Worm (Caenorhabditis elegans) whole organism, young adult: Measurements from ENCODE around the gene F22E12.1.

Source experiments
- F55B11.4 ChIP-seq: sonication (generic microtip); optimal IDR thresholded peaks from 2 replicates; lab custom pipeline; 2016; ENCODE audit warnings: missing compliant biosample characterization, missing genetic modification characterization, borderline replicate concordance; ENCODE audit not compliant: insufficient read depth
- F57A8.1 ChIP-seq: fragments of 200-800 bp; sonication (Bioruptor generic); optimal IDR thresholded peaks from 2 replicates; lab custom pipeline; 2018; ENCODE audit warnings: mild to moderate bottlenecking, missing genetic modification characterization, moderate library complexity, missing compliant biosample characterization
- F57C9.4 ChIP-seq: sonication (generic microtip); optimal IDR thresholded peaks from 2 replicates; lab custom pipeline; 2017; ENCODE audit warnings: mild to moderate bottlenecking, missing genetic modification characterization, missing compliant biosample characterization
- T07F8.4 ChIP-seq: sonication (generic microtip); optimal IDR thresholded peaks from 2 replicates; lab custom pipeline; 2016; ENCODE audit warnings: mild to moderate bottlenecking, missing genetic modification characterization, moderate library complexity, missing compliant biosample characterization
- T26A5.8 ChIP-seq: sonication (generic microtip); optimal IDR thresholded peaks from 2 replicates; lab custom pipeline; 2016; ENCODE audit warnings: missing genetic modification characterization, missing compliant biosample characterization
- Y56A3A.18 ChIP-seq: fragments of 200-800 bp; sonication (Bioruptor generic); IDR thresholded peaks from 2 replicates; pipeline ENCODE4 v1.3.6; 2022; ENCODE audit warnings: missing genetic modification reagents, missing genetic modification characterization, missing compliant biosample characterization
- Y79H2A.3 ChIP-seq: fragments of 200-800 bp; sonication (Bioruptor generic); conservative IDR thresholded peaks from 2 replicates; pipeline ENCODE4 v1.3.6; 2022; ENCODE audit warnings: missing genetic modification reagents, missing genetic modification characterization, missing compliant biosample characterization
- ama-1 ChIP-seq, 3 experiments: fragments of 150-350 bp in 1 of 3; sonication (generic microtip) in 2 of 3; optimal IDR thresholded peaks; 2 replicates each; lab custom pipeline; 2014 to 2018; ENCODE audit warnings: missing biosample characterization in 2 of 3, missing genetic modification characterization in 2 of 3, missing genetic modification reagents in 2 of 3
- atf-7 ChIP-seq: sonication (generic microtip); optimal IDR thresholded peaks from 2 replicates; lab custom pipeline; 2017; ENCODE audit warnings: mild to moderate bottlenecking, missing genetic modification characterization, missing compliant biosample characterization
- athp-1 ChIP-seq: sonication (generic microtip); optimal IDR thresholded peaks from 2 replicates; lab custom pipeline; 2017; ENCODE audit warnings: mild to moderate bottlenecking, missing genetic modification characterization, missing compliant biosample characterization
- attf-3 ChIP-seq: fragments of 200-800 bp; sonication (Bioruptor generic); conservative IDR thresholded peaks from 2 replicates; pipeline ENCODE4 v1.3.6; 2022; ENCODE audit warnings: missing genetic modification reagents, missing genetic modification characterization, missing compliant biosample characterization
- bed-1 ChIP-seq: fragments of 200-800 bp; sonication (Bioruptor generic); IDR thresholded peaks from 2 replicates; pipeline ENCODE4 v1.3.6; 2022; ENCODE audit warnings: missing genetic modification reagents, missing genetic modification characterization, missing compliant biosample characterization
- ccch-3 ChIP-seq: fragments of 200-800 bp; sonication (Bioruptor generic); optimal IDR thresholded peaks from 2 replicates; lab custom pipeline; 2018; ENCODE audit warnings: mild to moderate bottlenecking, missing genetic modification characterization, missing compliant biosample characterization
- cebp-1 ChIP-seq, 2 experiments: fragments of 200-800 bp in 1 of 2; sonication (Bioruptor generic) in 1 of 2; sonication (generic microtip) in 1 of 2; IDR thresholded peaks in 1 of 2; optimal IDR thresholded peaks in 1 of 2; 2 replicates each; pipeline versions ENCODE4 v1.3.6 to Lab custom; 2017 to 2022; ENCODE audit warnings: missing compliant biosample characterization in 2 of 2, missing genetic modification characterization in 2 of 2, mild to moderate bottlenecking in 1 of 2, missing genetic modification reagents in 1 of 2, moderate library complexity in 1 of 2
- ceh-27 ChIP-seq: fragments of 200-800 bp; sonication (Bioruptor generic); optimal IDR thresholded peaks from 2 replicates; lab custom pipeline; 2018; ENCODE audit warnings: mild to moderate bottlenecking, missing genetic modification characterization, moderate library complexity, missing compliant biosample characterization
- ceh-79 ChIP-seq: sonication (generic microtip); optimal IDR thresholded peaks from 2 replicates; lab custom pipeline; 2017; ENCODE audit warnings: mild to moderate bottlenecking, missing genetic modification characterization, missing compliant biosample characterization
- dpff-1 ChIP-seq: sonication (generic microtip); optimal IDR thresholded peaks from 2 replicates; lab custom pipeline; 2017; ENCODE audit warnings: mild to moderate bottlenecking, missing genetic modification characterization, missing compliant biosample characterization
- dpl-1 ChIP-seq: fragments of 150-350 bp; optimal IDR thresholded peaks from 2 replicates; lab custom pipeline; 2014; ENCODE audit warnings: missing biosample characterization, missing genetic modification reagents, missing genetic modification characterization
- egl-18 ChIP-seq: fragments of 200-800 bp; sonication (Bioruptor generic); IDR thresholded peaks from 2 replicates; pipeline ENCODE4 v1.3.6; 2022; ENCODE audit warnings: missing genetic modification reagents, missing genetic modification characterization, missing compliant biosample characterization
- ets-4 ChIP-seq: fragments of 200-800 bp; sonication (Bioruptor generic); optimal IDR thresholded peaks from 2 replicates; lab custom pipeline; 2018; ENCODE audit warnings: mild to moderate bottlenecking, missing genetic modification characterization, missing compliant biosample characterization
- hlh-12 ChIP-seq: sonication (generic microtip); optimal IDR thresholded peaks from 2 replicates; lab custom pipeline; 2016; ENCODE audit warnings: missing genetic modification characterization, missing compliant biosample characterization
- hlh-26 ChIP-seq: fragments of 200-800 bp; sonication (Bioruptor generic); conservative IDR thresholded peaks from 2 replicates; pipeline ENCODE4 v1.3.6; 2022; ENCODE audit warnings: missing genetic modification reagents, missing genetic modification characterization, missing compliant biosample characterization
- hmg-1.2 ChIP-seq: fragments of 200-800 bp; sonication (Bioruptor generic); IDR thresholded peaks from 2 replicates; pipeline ENCODE4 v1.3.6; 2022; ENCODE audit warnings: missing genetic modification reagents, missing genetic modification characterization, missing compliant biosample characterization
- hrde-1 ChIP-seq: sonication (generic microtip); optimal IDR thresholded peaks from 2 replicates; lab custom pipeline; 2016; ENCODE audit warnings: missing genetic modification characterization, mild to moderate bottlenecking, missing compliant biosample characterization, moderate library complexity, missing genotype, missing genetic modification reagents, borderline replicate concordance
- lin-26 ChIP-seq: fragments of 200-800 bp; sonication (Bioruptor generic); IDR thresholded peaks from 2 replicates; pipeline ENCODE4 v1.3.6; 2022; ENCODE audit warnings: missing genetic modification reagents, missing genetic modification characterization, missing compliant biosample characterization
- lin-35 ChIP-seq, 3 experiments: fragments of 150-350 bp in 2 of 3; sonication (generic microtip) in 1 of 3; optimal IDR thresholded peaks; 2 replicates each; lab custom pipeline; 2014 to 2018; ENCODE audit warnings: missing biosample characterization in 3 of 3, missing genetic modification characterization in 3 of 3, missing genetic modification reagents in 3 of 3
- lin-40 ChIP-seq: sonication (generic microtip); optimal IDR thresholded peaks from 2 replicates; lab custom pipeline; 2016; ENCODE audit warnings: missing genetic modification characterization, mild to moderate bottlenecking, missing compliant biosample characterization, missing genotype, missing genetic modification reagents
- lir-1 ChIP-seq: fragments of 200-800 bp; sonication (Bioruptor generic); conservative IDR thresholded peaks from 2 replicates; pipeline ENCODE4 v1.3.6; 2022; ENCODE audit warnings: missing genetic modification reagents, missing genetic modification characterization, missing compliant biosample characterization
- nfya-2 ChIP-seq: fragments of 200-800 bp; sonication (Bioruptor generic); IDR thresholded peaks from 2 replicates; pipeline ENCODE4 v1.3.6; 2022; ENCODE audit warnings: missing genetic modification reagents, missing genetic modification characterization, missing compliant biosample characterization
- pha-4 ChIP-seq: fragments of 150-350 bp; sonication (generic microtip); optimal IDR thresholded peaks from 2 replicates; lab custom pipeline; 2014; ENCODE audit warnings: missing biosample characterization, missing genetic modification reagents, missing genetic modification characterization
- rec-8 ChIP-seq, 2 experiments: sonication (generic microtip); optimal IDR thresholded peaks; 2 replicates each; lab custom pipeline; 2016; ENCODE audit warnings: mild to moderate bottlenecking in 2 of 2, missing genetic modification characterization in 2 of 2, missing genetic modification reagents in 2 of 2, missing genotype in 2 of 2, missing biosample characterization in 1 of 2, missing compliant biosample characterization in 1 of 2, moderate library complexity in 1 of 2
- sdz-38 ChIP-seq: sonication (generic microtip); optimal IDR thresholded peaks from 2 replicates; lab custom pipeline; 2016; ENCODE audit warnings: missing genotype, missing genetic modification characterization, missing compliant biosample characterization
- snpc-1.1 ChIP-seq: sonication (generic microtip); optimal IDR thresholded peaks from 2 replicates; lab custom pipeline; 2017; ENCODE audit warnings: missing genetic modification characterization, mild to moderate bottlenecking, missing compliant biosample characterization, antibody characterized with exemption, moderate library complexity, missing genotype, missing genetic modification reagents; ENCODE audit not compliant: insufficient read depth
- snpc-1.3 ChIP-seq: sonication (generic microtip); optimal IDR thresholded peaks from 2 replicates; lab custom pipeline; 2017; ENCODE audit warnings: missing genetic modification characterization, mild to moderate bottlenecking, missing compliant biosample characterization, antibody characterized with exemption, moderate library complexity, missing genotype, missing genetic modification reagents; ENCODE audit not compliant: insufficient read depth
- snpc-4 ChIP-seq, 5 experiments: fragments of 150-350 bp in 1 of 5; sonication (generic microtip) in 4 of 5; optimal IDR thresholded peaks; 2 replicates each; lab custom pipeline; 2014 to 2018; ENCODE audit warnings: missing genetic modification characterization in 5 of 5, missing biosample characterization in 3 of 5, antibody characterized with exemption in 2 of 5, mild to moderate bottlenecking in 2 of 5, missing compliant biosample characterization in 2 of 5, missing genotype in 2 of 5, moderate library complexity in 2 of 5, missing genetic modification reagents in 1 of 5
- tlf-1 ChIP-seq: fragments of 200-800 bp; sonication (Bioruptor generic); optimal IDR thresholded peaks from 2 replicates; lab custom pipeline; 2018; ENCODE audit warnings: mild to moderate bottlenecking, missing genetic modification characterization, missing compliant biosample characterization
- unc-62 ChIP-seq: fragments of 150-350 bp; optimal IDR thresholded peaks from 2 replicates; lab custom pipeline; 2014; ENCODE audit warnings: missing biosample characterization, missing genetic modification reagents, missing genetic modification characterization
- ztf-25 ChIP-seq: fragments of 200-800 bp; sonication (Bioruptor generic); IDR thresholded peaks from 2 replicates; pipeline ENCODE4 v1.3.6; 2022; ENCODE audit warnings: missing genetic modification reagents, missing genetic modification characterization, missing compliant biosample characterization
- ztf-26 ChIP-seq: sonication (generic microtip); optimal IDR thresholded peaks from 2 replicates; lab custom pipeline; 2017; ENCODE audit warnings: missing genetic modification characterization, missing compliant biosample characterization
- ztf-6 ChIP-seq: fragments of 200-800 bp; sonication (Bioruptor generic); IDR thresholded peaks from 2 replicates; pipeline ENCODE4 v1.3.6; 2022; ENCODE audit warnings: missing genetic modification reagents, missing genetic modification characterization, missing compliant biosample characterization

The F22E12.1 gene

DNA sequence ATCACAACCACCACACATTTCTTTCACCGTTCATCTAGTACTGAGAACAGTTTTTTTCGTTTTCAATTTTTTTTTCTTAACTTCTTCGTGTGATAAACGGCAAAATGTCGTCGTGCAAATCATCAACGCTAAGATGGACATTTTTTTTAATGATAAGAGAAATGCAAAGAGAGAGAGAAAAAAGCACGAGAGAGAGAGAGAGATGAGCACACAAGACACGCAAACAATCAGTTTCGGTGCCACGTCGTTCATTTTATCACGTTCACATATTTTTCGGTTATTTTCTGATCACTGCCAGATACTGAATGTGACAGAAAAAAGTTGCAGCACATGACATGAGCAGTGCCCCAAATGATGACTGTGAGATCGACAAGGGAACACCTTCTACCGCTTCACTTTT, 11.0 kb upstream of the F22E12.1 start, which contains the start of gene egl-9 (continued):
- TF ChIP-seq bed-1 (no peak), unc-62 (GFP tag; lab: Kevin White, UChicago) (no peak), F57A8.1 (GFP tag; lab: Kevin White, UChicago) (no peak), Y79H2A.3 (no peak), athp-1 (tag; lab: Kevin White, UChicago) (no peak), lir-1 (GFP tag; lab: Robert Waterston, UW) (no peak), hmg-1.2 (GFP tag; lab: Robert Waterston, UW) (0 out of 2 replicates have a peak, but pooled peaks have one; percentile 12), F55B11.4 (tag; lab: Kevin White, UChicago) (no peak), Y56A3A.18 (GFP tag; lab: Robert Waterston, UW) (no peak), ccch-3 (GFP tag; lab: Kevin White, UChicago) (no peak), hrde-1 (tag; lab: Kevin White, UChicago) (no peak), T26A5.8 (tag; lab: Kevin White, UChicago) (no peak), snpc-4 (GFP tag; optimal IDR thresholded peaks at IDR 0.05; lab: Kevin White, UChicago) (no peak), snpc-4 (tag; optimal IDR thresholded peaks at IDR 0.05; lab: Kevin White, UChicago) (no peak), egl-18 (no peak), hlh-12 (tag; lab: Kevin White, UChicago) (no peak), ztf-25 (GFP tag; lab: Robert Waterston, UW) (no peak), ceh-27 (GFP tag; lab: Kevin White, UChicago) (no peak), dpff-1 (tag; lab: Kevin White, UChicago) (no peak), lin-40 (tag; lab: Kevin White, UChicago) (no peak), T07F8.4 (tag; lab: Kevin White, UChicago) (no peak), sdz-38 (tag; lab: Kevin White, UChicago) (no peak), nfya-2 (no peak), attf-3 (GFP tag; lab: Robert Waterston, UW) (no peak), snpc-1.1 (tag; lab: Kevin White, UChicago) (no peak), ets-4 (GFP tag; lab: Kevin White, UChicago) (peak; percentile 9), ceh-79 (tag; lab: Kevin White, UChicago) (no peak), ztf-6 (GFP tag; lab: Robert Waterston, UW) (no peak), pha-4 (no peak), atf-7 (peak; percentile 39), lin-26 (GFP tag; lab: Robert Waterston, UW) (0 out of 2 replicates have a peak, but pooled peaks have one; percentile 38), ztf-26 (tag; lab: Kevin White, UChicago) (peak; percentile 26)

DNA sequence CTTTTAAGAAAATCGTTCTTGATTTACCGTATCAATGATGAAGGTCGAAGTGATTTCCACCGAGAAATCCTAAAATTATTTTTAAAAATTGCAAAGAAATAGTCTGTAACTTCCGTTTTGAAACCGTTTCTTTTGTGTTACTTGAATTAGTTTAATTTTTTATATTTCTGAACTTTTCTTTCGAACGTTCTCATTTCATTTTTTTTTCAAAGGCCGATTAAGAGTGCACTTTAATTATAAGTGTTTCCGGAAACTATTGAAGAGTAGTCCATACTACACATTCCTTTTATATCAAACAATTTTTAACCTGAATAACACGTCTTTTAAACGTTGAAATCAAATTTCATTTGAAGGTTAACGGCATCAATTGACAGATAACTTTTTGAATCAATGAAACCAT, 10.5 kb upstream of the F22E12.1 start:
- no peak for TF ChIP-seq snpc-1.3 (tag; lab: Kevin White, UChicago)

DNA sequence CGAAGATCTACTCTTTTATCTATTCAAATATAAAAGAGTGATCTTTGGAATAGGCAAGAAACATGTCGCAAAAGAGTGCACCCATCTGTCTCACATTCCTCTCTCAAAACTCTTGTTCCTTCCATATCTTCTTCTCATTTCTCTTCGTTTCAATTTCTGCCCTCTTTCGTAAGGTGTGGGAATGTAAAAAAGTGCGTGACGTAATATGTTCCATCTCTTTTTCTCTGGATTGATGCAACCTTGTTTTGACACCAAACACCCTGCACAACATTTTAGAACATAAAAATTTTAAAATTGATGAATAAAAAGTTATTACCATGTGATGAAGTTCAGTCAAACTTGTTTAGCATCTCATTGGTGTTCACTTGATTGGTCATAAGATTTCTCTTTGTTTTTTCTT, 10.0 kb upstream of the F22E12.1 start:
- TF ChIP-seq ama-1 (optimal IDR thresholded peaks at IDR 0.05; lab: Kevin White, UChicago) (no peak), ama-1 (GFP tag; optimal IDR thresholded peaks at IDR 0.05; lab: Kevin White, UChicago) (no peak), cebp-1 (GFP tag; IDR thresholded peaks at IDR 0.05; lab: Robert Waterston, UW) (no peak), cebp-1 (tag; optimal IDR thresholded peaks at IDR 0.05; lab: Kevin White, UChicago) (peak; percentile 22), nfya-2 (no peak), rec-8 (tag; optimal IDR thresholded peaks at IDR 0.05; lab: Kevin White, UChicago) (no peak), hlh-26 (no peak), dpl-1 (GFP tag; lab: Kevin White, UChicago) (no peak), dpff-1 (tag; lab: Kevin White, UChicago) (no peak), F57C9.4 (no peak), lin-35 (GFP tag; optimal IDR thresholded peaks at IDR 0.05; lab: Kevin White, UChicago) (peak in 1 of 3 experiments; percentile 14), tlf-1 (no peak)
